Fruit fly (Drosophila melanogaster) whole organism, embryonic: ENCODE measurements around the gene dx.
A peak's percentile ranks its signal among the peaks of the same experiment; 100 is the strongest.

Experiments
- Ada2b ChIP-seq: fragments of 200-800 bp; sonication (Bioruptor generic); IDR thresholded peaks from 2 replicates; pipeline ENCODE4 v1.3.6; 2022; ENCODE audit warnings: missing biosample characterization, missing genetic modification characterization
- Awh ChIP-seq: fragments of 200-800 bp; sonication (Bioruptor generic); IDR thresholded peaks from 2 replicates; pipeline ENCODE4, ENCODE4 v1.3.6; 2022; ENCODE audit warnings: missing biosample characterization, missing genetic modification characterization
- BtbVII ChIP-seq: fragments of 200-800 bp; sonication (Bioruptor generic); optimal IDR thresholded peaks from 3 replicates; lab custom pipeline; 2017; ENCODE audit warnings: missing biosample characterization, mild to moderate bottlenecking, missing genetic modification characterization
- Bteb2 ChIP-seq: fragments of 200-800 bp; sonication (Bioruptor generic); optimal IDR thresholded peaks from 2 replicates; lab custom pipeline; 2016; ENCODE audit warnings: missing biosample characterization, missing genetic modification characterization
- CG10267 ChIP-seq: fragments of 200-800 bp; sonication (Bioruptor generic); optimal IDR thresholded peaks from 2 replicates; lab custom pipeline; 2018; ENCODE audit warnings: missing biosample characterization, mild to moderate bottlenecking, missing genetic modification characterization, moderate library complexity
- CG14441 ChIP-seq: fragments of 200-800 bp; sonication (Bioruptor generic); IDR thresholded peaks from 2 replicates; pipeline ENCODE4 v1.3.6; 2022; ENCODE audit warnings: missing biosample characterization, missing genetic modification characterization
- CG15269 ChIP-seq: fragments of 200-800 bp; sonication (Bioruptor generic); optimal IDR thresholded peaks from 2 replicates; lab custom pipeline; 2018; ENCODE audit warnings: missing biosample characterization, mild to moderate bottlenecking, missing genetic modification characterization, moderate library complexity
- CG18011 ChIP-seq: fragments of 200-800 bp; sonication (Bioruptor generic); optimal IDR thresholded peaks from 2 replicates; lab custom pipeline; 2017; ENCODE audit warnings: missing biosample characterization, missing genetic modification characterization, mild to moderate bottlenecking, moderate library complexity, missing genotype
- CG2889 ChIP-seq: fragments of 200-800 bp; sonication (Bioruptor generic); IDR thresholded peaks from 3 replicates; pipeline ENCODE4 v1.3.6; 2022; ENCODE audit warnings: missing biosample characterization, missing genetic modification characterization
- CG34422 ChIP-seq: fragments of 200-800 bp; sonication (Bioruptor generic); IDR thresholded peaks from 3 replicates; pipeline ENCODE4 v1.3.6; 2022; ENCODE audit warnings: missing biosample characterization, missing genetic modification characterization
- CG4328 ChIP-seq: fragments of 200-800 bp; sonication (Bioruptor generic); optimal IDR thresholded peaks from 3 replicates; lab custom pipeline; 2017; ENCODE audit warnings: missing biosample characterization, missing genetic modification reagents, missing genetic modification characterization
- CG4404 ChIP-seq: fragments of 200-800 bp; sonication (Bioruptor generic); IDR thresholded peaks from 2 replicates; pipeline ENCODE4 v1.3.6; 2022; ENCODE audit warnings: missing biosample characterization, missing genetic modification characterization
- CG4854 ChIP-seq: fragments of 200-800 bp; sonication (Bioruptor generic); optimal IDR thresholded peaks from 2 replicates; lab custom pipeline; 2016; ENCODE audit warnings: missing biosample characterization, missing genetic modification characterization, inconsistent platforms
- CG6254 ChIP-seq: fragments of 200-800 bp; sonication (Bioruptor generic); optimal IDR thresholded peaks from 3 replicates; lab custom pipeline; 2017; ENCODE audit warnings: mild to moderate bottlenecking, missing biosample characterization, missing genetic modification reagents, missing genetic modification characterization
- D ChIP-seq, 2 experiments: fragments of 200-800 bp in 1 of 2; fragments of >200 bp in 1 of 2; sonication (Bioruptor generic) in 1 of 2; optimal IDR thresholded peaks; 2 replicates in 1 of 2; 3 replicates in 1 of 2; lab custom pipeline; 2017; ENCODE audit warnings: mild to moderate bottlenecking in 1 of 2, missing biosample characterization in 1 of 2, missing genetic modification characterization in 1 of 2, missing genetic modification reagents in 1 of 2
- Dad ChIP-seq: fragments of 200-800 bp; sonication (Bioruptor generic); optimal IDR thresholded peaks from 3 replicates; lab custom pipeline; 2016; ENCODE audit warnings: missing biosample characterization, missing genetic modification characterization
- Dbx ChIP-seq: fragments of 200-800 bp; sonication (Bioruptor generic); IDR thresholded peaks from 3 replicates; pipeline ENCODE4 v1.3.6; 2022; ENCODE audit warnings: missing biosample characterization, missing genetic modification characterization
- Dp ChIP-seq: fragments of 200-800 bp; sonication (Bioruptor generic); optimal IDR thresholded peaks from 2 replicates; lab custom pipeline; 2018; ENCODE audit warnings: missing biosample characterization, mild to moderate bottlenecking, missing genetic modification characterization, moderate library complexity
- E2f2 ChIP-seq: fragments of 200-800 bp; sonication (Bioruptor generic); IDR thresholded peaks from 2 replicates; pipeline ENCODE4 v1.3.6; 2022; ENCODE audit warnings: missing biosample characterization, missing genetic modification characterization
- GATAe ChIP-seq: fragments of 200-800 bp; sonication (Bioruptor generic); conservative IDR thresholded peaks from 2 replicates; pipeline ENCODE4 v1.3.6; 2022; ENCODE audit warnings: missing biosample characterization, missing genetic modification characterization
- HLH3B ChIP-seq: fragments of 200-800 bp; sonication (Bioruptor generic); IDR thresholded peaks from 2 replicates; pipeline ENCODE4 v1.3.6; 2022; ENCODE audit warnings: missing biosample characterization, missing genetic modification characterization
- HLHmδ ChIP-seq: fragments of 200-800 bp; sonication (Bioruptor generic); optimal IDR thresholded peaks from 2 replicates; lab custom pipeline; 2018; ENCODE audit warnings: missing biosample characterization, mild to moderate bottlenecking, missing genetic modification characterization, moderate library complexity
- Hmx ChIP-seq: fragments of 200-800 bp; sonication (Bioruptor generic); optimal IDR thresholded peaks from 2 replicates; lab custom pipeline; 2016; ENCODE audit warnings: missing biosample characterization, missing genetic modification characterization
- Hsf ChIP-seq: fragments of 200-800 bp; sonication (Bioruptor generic); optimal IDR thresholded peaks from 3 replicates; lab custom pipeline; 2016; ENCODE audit warnings: missing biosample characterization, missing genetic modification characterization
- Kr ChIP-seq: fragments of 200-800 bp; sonication (Bioruptor generic); optimal IDR thresholded peaks from 2 replicates; lab custom pipeline; 2017; ENCODE audit warnings: missing biosample characterization, mild to moderate bottlenecking, missing genetic modification characterization
- Lim3 ChIP-seq: fragments of 200-800 bp; sonication (Bioruptor generic); IDR thresholded peaks from 2 replicates; pipeline ENCODE4 v1.3.6; 2022; ENCODE audit warnings: missing biosample characterization, missing genetic modification characterization
- MESR4 ChIP-seq: fragments of 200-800 bp; sonication (Bioruptor generic); optimal IDR thresholded peaks from 2 replicates; lab custom pipeline; 2018; ENCODE audit warnings: missing biosample characterization, mild to moderate bottlenecking, missing genetic modification characterization, moderate library complexity
- Mrtf ChIP-seq: fragments of 200-800 bp; sonication (Bioruptor generic); IDR thresholded peaks from 3 replicates; pipeline ENCODE4 v1.3.6; 2022; ENCODE audit warnings: missing biosample characterization, missing genetic modification characterization
- NC2β ChIP-seq: fragments of 200-800 bp; sonication (Bioruptor generic); optimal IDR thresholded peaks from 2 replicates; lab custom pipeline; 2016; ENCODE audit warnings: missing biosample characterization, missing genetic modification characterization
- NFAT ChIP-seq: fragments of 200-800 bp; sonication (Bioruptor generic); IDR thresholded peaks from 2 replicates; pipeline ENCODE4 v1.3.6; 2022; ENCODE audit warnings: missing biosample characterization, missing genetic modification characterization
- Scr ChIP-seq: fragments of 200-800 bp; sonication (Bioruptor generic); IDR thresholded peaks from 2 replicates; pipeline ENCODE4 v1.3.6; 2022; ENCODE audit warnings: missing biosample characterization, missing genetic modification characterization; ENCODE audit not compliant: partially characterized antibody
- br ChIP-seq: fragments of >200 bp; optimal IDR thresholded peaks from 2 replicates; lab custom pipeline; 2017
- cad ChIP-seq: fragments of >200 bp; optimal IDR thresholded peaks from 2 replicates; lab custom pipeline; 2017; ENCODE audit warnings: missing biosample characterization, missing genetic modification characterization
- cas ChIP-seq: fragments of 200-800 bp; sonication (Bioruptor generic); IDR thresholded peaks from 2 replicates; pipeline ENCODE4 v1.3.6; 2022; ENCODE audit warnings: missing biosample characterization, missing genetic modification characterization
- ewg ChIP-seq: fragments of 200-800 bp; sonication (Bioruptor generic); optimal IDR thresholded peaks from 3 replicates; lab custom pipeline; 2017; ENCODE audit warnings: mild to moderate bottlenecking, missing biosample characterization, missing genetic modification reagents, missing genetic modification characterization
- fu2 ChIP-seq: fragments of 200-800 bp; sonication (Bioruptor generic); optimal IDR thresholded peaks from 2 replicates; lab custom pipeline; 2016; ENCODE audit warnings: missing biosample characterization, missing genetic modification characterization
- gce ChIP-seq: fragments of 200-800 bp; sonication (Bioruptor generic); IDR thresholded peaks from 3 replicates; pipeline ENCODE4 v1.3.6; 2022; ENCODE audit warnings: missing biosample characterization, missing genetic modification characterization
- gt ChIP-seq: fragments of 200-800 bp; sonication (Bioruptor generic); IDR thresholded peaks from 2 replicates; pipeline ENCODE4 v1.3.6; 2022; ENCODE audit warnings: missing biosample characterization, missing genetic modification characterization
- jing ChIP-seq: fragments of 200-800 bp; sonication (Bioruptor generic); optimal IDR thresholded peaks from 2 replicates; lab custom pipeline; 2018; ENCODE audit warnings: missing biosample characterization, mild to moderate bottlenecking, missing genetic modification characterization
- maf-S ChIP-seq: fragments of 200-800 bp; sonication (Bioruptor generic); optimal IDR thresholded peaks from 2 replicates; lab custom pipeline; 2016; ENCODE audit warnings: missing biosample characterization, missing genetic modification characterization
- mld ChIP-seq: fragments of 200-800 bp; sonication (Bioruptor generic); IDR thresholded peaks from 3 replicates; pipeline ENCODE4 v1.3.6; 2022; ENCODE audit warnings: missing biosample characterization, missing genetic modification characterization; ENCODE audit not compliant: partially characterized antibody
- pfk ChIP-seq: fragments of 200-800 bp; sonication (Bioruptor generic); optimal IDR thresholded peaks from 2 replicates; lab custom pipeline; 2018; ENCODE audit warnings: missing biosample characterization, mild to moderate bottlenecking, missing genetic modification characterization, moderate library complexity
- pita ChIP-seq: fragments of 200-800 bp; sonication (Bioruptor generic); optimal IDR thresholded peaks from 2 replicates; lab custom pipeline; 2017; ENCODE audit warnings: missing biosample characterization, mild to moderate bottlenecking, missing genetic modification characterization
- pum ChIP-seq: fragments of 200-800 bp; sonication (Bioruptor generic); optimal IDR thresholded peaks from 2 replicates; lab custom pipeline; 2016; ENCODE audit warnings: missing biosample characterization, missing genetic modification characterization
- scrt ChIP-seq: fragments of 200-800 bp; sonication (Bioruptor generic); optimal IDR thresholded peaks from 2 replicates; lab custom pipeline; 2018; ENCODE audit warnings: missing biosample characterization, mild to moderate bottlenecking, missing genetic modification characterization, moderate library complexity
- slbo ChIP-seq: fragments of 200-800 bp; sonication (Bioruptor generic); IDR thresholded peaks from 2 replicates; pipeline ENCODE4 v1.3.6; 2022; ENCODE audit warnings: missing biosample characterization, missing genetic modification characterization
- slou ChIP-seq: fragments of 200-800 bp; sonication (Bioruptor generic); optimal IDR thresholded peaks from 3 replicates; lab custom pipeline; 2016; ENCODE audit warnings: missing biosample characterization, missing genetic modification characterization
- tap ChIP-seq: fragments of 200-800 bp; optimal IDR thresholded peaks from 3 replicates; lab custom pipeline; 2019; ENCODE audit warnings: missing biosample characterization, mild to moderate bottlenecking, missing genetic modification characterization, moderate library complexity
- tio ChIP-seq: fragments of 200-800 bp; sonication (Bioruptor generic); optimal IDR thresholded peaks from 2 replicates; lab custom pipeline; 2017; ENCODE audit warnings: missing biosample characterization, missing genetic modification characterization, inconsistent platforms
- twi ChIP-seq: fragments of 200-800 bp; optimal IDR thresholded peaks from 2 replicates; lab custom pipeline; 2019; ENCODE audit warnings: missing biosample characterization, mild to moderate bottlenecking, missing genetic modification characterization, moderate library complexity
- tx ChIP-seq: fragments of 200-800 bp; sonication (Bioruptor generic); optimal IDR thresholded peaks from 2 replicates; lab custom pipeline; 2016; ENCODE audit warnings: missing biosample characterization, missing genetic modification characterization

Gene dx

DNA sequence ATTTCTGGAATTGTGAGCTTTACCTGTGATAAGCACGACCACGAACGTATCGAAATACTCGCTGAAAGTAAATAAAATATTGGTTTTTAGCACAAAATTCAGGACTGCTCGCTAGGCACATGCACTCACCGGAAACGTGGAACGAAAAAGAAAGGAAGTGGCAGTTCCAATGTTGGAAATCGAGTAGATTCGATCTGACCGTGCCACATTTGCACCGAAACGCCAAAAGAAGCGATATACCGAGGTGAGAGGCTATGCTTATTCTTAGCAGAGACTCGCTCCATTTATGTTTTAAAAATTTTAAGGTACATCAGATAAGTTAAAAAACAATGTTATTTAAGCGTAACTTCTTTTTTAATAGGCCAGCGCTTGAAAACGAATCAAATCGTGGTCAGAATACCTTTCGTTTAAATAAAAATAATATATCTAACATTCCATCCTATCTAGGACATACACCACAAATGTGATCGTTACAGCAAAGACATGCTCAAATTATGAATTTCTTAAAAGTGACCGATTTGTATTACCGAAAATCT is 630 bp upstream of the dx start, which contains the start of gene RpL7A (continued):
- TF ChIP-seq CG18011 (GFP tag; lab: Kevin White, UChicago) = peak; percentile 46
- no peak for TF ChIP-seq D (optimal IDR thresholded peaks at IDR 0.05; lab: Kevin White, UChicago)
- peak; percentile 51 for TF ChIP-seq D (GFP tag; optimal IDR thresholded peaks at IDR 0.05; lab: Kevin White, UChicago)
- peak; percentile 71 for TF ChIP-seq BtbVII
- TF ChIP-seq Ada2b (GFP tag; lab: Robert Waterston, UW) = no peak
- TF ChIP-seq fu2 (GFP tag; lab: Kevin White, UChicago) = peak; percentile 36
- TF ChIP-seq CG4328 (GFP tag; lab: Kevin White, UChicago) = peak; percentile 64
- TF ChIP-seq br (lab: Kevin White, UChicago) = no peak
- no peak for TF ChIP-seq tio
- TF ChIP-seq MESR4 = peak; percentile 90
- no peak for TF ChIP-seq Lim3
- peak; percentile 50; the same call in 2 of the 3 replicates for TF ChIP-seq Dbx (GFP tag; lab: Robert Waterston, UW)
- peak; percentile 30 for TF ChIP-seq twi
- peak; percentile 53; the same call in 1 of the 2 replicates for TF ChIP-seq HLH3B (GFP tag; lab: Robert Waterston, UW)
- TF ChIP-seq CG4854 (GFP tag; lab: Kevin White, UChicago) = peak; percentile 22
- TF ChIP-seq CG6254 (GFP tag; lab: Kevin White, UChicago) = peak; percentile 45
- peak; percentile 15; the same call in 1 of the 2 replicates for TF ChIP-seq E2f2 (GFP tag; lab: Robert Waterston, UW)
- peak; percentile 84 for TF ChIP-seq NFAT
- TF ChIP-seq CG10267 (tag; lab: Kevin White, UChicago) = peak; percentile 88
- TF ChIP-seq pfk (GFP tag; lab: Kevin White, UChicago) = peak; percentile 73
- peak; percentile 57 for TF ChIP-seq Dad (GFP tag; lab: Kevin White, UChicago)
- TF ChIP-seq NC2β (GFP tag; lab: Kevin White, UChicago) = peak; percentile 84
- TF ChIP-seq gt (GFP tag; lab: Robert Waterston, UW) = 0 out of 2 replicates have a peak, but pooled peaks have one; percentile 22
- peak; percentile 45; the same call in 1 of the 3 replicates for TF ChIP-seq Mrtf (GFP tag; lab: Robert Waterston, UW)
- TF ChIP-seq cad (GFP tag; lab: Kevin White, UChicago) = no peak
- no peak for TF ChIP-seq CG2889
- no peak for TF ChIP-seq Dp (GFP tag; lab: Kevin White, UChicago)
- peak; percentile 2 for TF ChIP-seq tap (tag; lab: Kevin White, UChicago)
- TF ChIP-seq cas (GFP tag; lab: Robert Waterston, UW) = no peak
- peak; percentile 65; the same call in 2 of the 3 replicates for TF ChIP-seq CG34422 (GFP tag; lab: Robert Waterston, UW)
- TF ChIP-seq slbo (GFP tag; lab: Robert Waterston, UW) = peak; percentile 64
- TF ChIP-seq Bteb2 (GFP tag; lab: Kevin White, UChicago) = no peak
- peak; percentile 79; the same call in 2 of the 3 replicates for TF ChIP-seq gce
- no peak for TF ChIP-seq Hmx (GFP tag; lab: Kevin White, UChicago)
- TF ChIP-seq CG14441 = peak; percentile 40; the same call in 1 of the 2 replicates
- TF ChIP-seq tx = no peak
- TF ChIP-seq CG4404 (GFP tag; lab: Robert Waterston, UW) = no peak; the same call in 1 of the 2 replicates
- no peak for TF ChIP-seq slou (GFP tag; lab: Kevin White, UChicago)
- no peak for TF ChIP-seq GATAe
- peak; percentile 95 for TF ChIP-seq HLHmδ (GFP tag; lab: Kevin White, UChicago)
- no peak for TF ChIP-seq pum (GFP tag; lab: Kevin White, UChicago)
- TF ChIP-seq ewg (GFP tag; lab: Kevin White, UChicago) = peak; percentile 60
- peak; percentile 66 for TF ChIP-seq scrt (GFP tag; lab: Kevin White, UChicago)
- TF ChIP-seq maf-S (GFP tag; lab: Kevin White, UChicago) = no peak
- TF ChIP-seq Scr (GFP tag; lab: Robert Waterston, UW) = no peak
- peak; percentile 72 for TF ChIP-seq Awh (GFP tag; lab: Robert Waterston, UW)
- TF ChIP-seq pita (GFP tag; lab: Kevin White, UChicago) = peak; percentile 73
- no peak for TF ChIP-seq Kr
- TF ChIP-seq jing (GFP tag; lab: Kevin White, UChicago) = no peak
- no peak for TF ChIP-seq mld (GFP tag; lab: Robert Waterston, UW)
- peak; percentile 38 for TF ChIP-seq CG15269 (tag; lab: Kevin White, UChicago)
- TF ChIP-seq Hsf (GFP tag; lab: Kevin White, UChicago) = peak; percentile 45
